Worm (Caenorhabditis elegans) whole organism, late embryonic: ENCODE data around the gene mab-3.

Experiments
- C38D4.7 ChIP-seq: fragments of 200-800 bp; sonication (Bioruptor generic); optimal IDR thresholded peaks from 2 replicates; lab custom pipeline; 2018; ENCODE audit warnings: mild to moderate bottlenecking, missing genetic modification characterization, moderate library complexity, missing compliant biosample characterization
- Y22D7AL.16 ChIP-seq: sonication (generic microtip); optimal IDR thresholded peaks from 2 replicates; lab custom pipeline; 2016; ENCODE audit warnings: missing genetic modification characterization, missing compliant biosample characterization
- ceh-18 ChIP-seq: sonication (generic microtip); optimal IDR thresholded peaks from 2 replicates; lab custom pipeline; 2016; ENCODE audit warnings: missing genetic modification characterization, missing compliant biosample characterization
- ceh-30 ChIP-seq: fragments of 150-350 bp; optimal IDR thresholded peaks from 2 replicates; lab custom pipeline; 2014; ENCODE audit warnings: missing biosample characterization, missing genetic modification characterization
- elt-2 ChIP-seq: sonication (generic microtip); optimal IDR thresholded peaks from 2 replicates; lab custom pipeline; 2016; ENCODE audit warnings: missing genetic modification reagents, missing genetic modification characterization, missing compliant biosample characterization
- fkh-6 ChIP-seq: sonication (generic microtip); optimal IDR thresholded peaks from 2 replicates; lab custom pipeline; 2016; ENCODE audit warnings: missing genetic modification characterization, missing compliant biosample characterization
- gmeb-2 ChIP-seq: sonication (generic microtip); optimal IDR thresholded peaks from 2 replicates; lab custom pipeline; 2016; ENCODE audit warnings: missing genetic modification characterization, inconsistent platforms, missing compliant biosample characterization
- lim-6 ChIP-seq: sonication (generic microtip); optimal IDR thresholded peaks from 2 replicates; lab custom pipeline; 2016; ENCODE audit warnings: missing genetic modification characterization, missing compliant biosample characterization
- lin-11 ChIP-seq: fragments of 200-800 bp; sonication (Bioruptor generic); optimal IDR thresholded peaks from 2 replicates; lab custom pipeline; 2018; ENCODE audit warnings: mild to moderate bottlenecking, missing genetic modification characterization, missing compliant biosample characterization
- nhr-11 ChIP-seq: fragments of 150-350 bp; optimal IDR thresholded peaks from 2 replicates; lab custom pipeline; 2014; ENCODE audit warnings: missing biosample characterization, missing genetic modification characterization
- pag-3 ChIP-seq: sonication (generic microtip); optimal IDR thresholded peaks from 2 replicates; lab custom pipeline; 2016; ENCODE audit warnings: missing compliant biosample characterization, missing genetic modification characterization, borderline replicate concordance
- syd-9 ChIP-seq: sonication (generic microtip); optimal IDR thresholded peaks from 2 replicates; lab custom pipeline; 2016; ENCODE audit warnings: mild to moderate bottlenecking, missing genetic modification characterization, moderate library complexity, missing compliant biosample characterization
- tbx-2 ChIP-seq: sonication (generic microtip); optimal IDR thresholded peaks from 2 replicates; lab custom pipeline; 2016; ENCODE audit warnings: missing genetic modification characterization, missing compliant biosample characterization
- unc-55 ChIP-seq: sonication (generic microtip); optimal IDR thresholded peaks from 2 replicates; lab custom pipeline; 2017; ENCODE audit warnings: missing biosample characterization, missing genetic modification reagents, missing genetic modification characterization

DNA sequence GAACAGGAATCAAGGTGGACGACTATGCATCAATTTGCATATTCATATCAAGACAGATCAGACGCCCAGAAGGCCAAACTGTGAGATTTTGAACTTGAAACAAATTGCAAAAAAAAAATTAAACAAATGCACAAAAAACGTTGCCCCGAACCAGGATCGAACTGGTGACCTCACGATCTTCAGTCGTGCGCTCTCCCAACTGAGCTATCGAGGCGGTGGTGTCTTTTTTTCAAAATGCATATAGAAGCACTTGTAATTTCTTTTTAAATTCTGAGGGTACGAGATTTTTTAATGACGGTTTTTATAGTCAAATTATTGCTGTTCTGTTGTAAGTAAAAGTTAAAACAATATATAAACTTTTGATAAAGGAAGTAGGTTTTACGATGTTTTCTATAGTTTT lies 18.9 kb upstream of the mab-3 start:
- no peak for TF ChIP-seq lin-11 (tag; lab: Kevin White, UChicago)
- TF ChIP-seq tbx-2 (tag; lab: Kevin White, UChicago), result no peak
- TF ChIP-seq fkh-6 (tag; lab: Kevin White, UChicago), result no peak
- TF ChIP-seq nhr-11 (tag; lab: Kevin White, UChicago), result no peak
- no peak for TF ChIP-seq pag-3 (tag; lab: Kevin White, UChicago)
- TF ChIP-seq elt-2 (tag; lab: Kevin White, UChicago), result no peak
- no peak for TF ChIP-seq gmeb-2
- no peak for TF ChIP-seq Y22D7AL.16 (tag; lab: Kevin White, UChicago)
- TF ChIP-seq syd-9, result no peak
- TF ChIP-seq ceh-30 (tag; lab: Kevin White, UChicago), result no peak
- TF ChIP-seq C38D4.7, result no peak
- no peak for TF ChIP-seq unc-55
- no peak for TF ChIP-seq lim-6 (tag; lab: Kevin White, UChicago)
- no peak for TF ChIP-seq ceh-18 (tag; lab: Kevin White, UChicago)
